Fruit fly (Drosophila melanogaster) whole organism, pupa: ENCODE measurements around the gene CG42813.

ENCODE experiments used
- CG10348 ChIP-seq: fragments of 200-800 bp; sonication (Bioruptor generic); IDR thresholded peaks from 2 replicates; pipeline ENCODE4 v1.3.6; 2022; ENCODE audit warnings: missing biosample characterization, missing genetic modification characterization
- CG12605 ChIP-seq: fragments of 200-800 bp; sonication (Bioruptor generic); IDR thresholded peaks from 2 replicates; pipeline ENCODE4 v1.3.6; 2022; ENCODE audit warnings: missing biosample characterization, missing genetic modification characterization
- CG13204 ChIP-seq: fragments of 200-800 bp; sonication (Bioruptor generic); optimal IDR thresholded peaks from 2 replicates; lab custom pipeline; 2018; ENCODE audit warnings: missing biosample characterization, mild to moderate bottlenecking, missing genetic modification characterization, moderate library complexity
- CG14655 ChIP-seq: fragments of 200-800 bp; sonication (Bioruptor generic); optimal IDR thresholded peaks from 3 replicates; lab custom pipeline; 2017; ENCODE audit warnings: mild to moderate bottlenecking, missing biosample characterization, missing genetic modification reagents, missing genetic modification characterization
- CG15710 ChIP-seq: fragments of 200-800 bp; sonication (Bioruptor generic); optimal IDR thresholded peaks from 2 replicates; lab custom pipeline; 2018; ENCODE audit warnings: missing biosample characterization, mild to moderate bottlenecking, missing genetic modification characterization, moderate library complexity
- CG17806 ChIP-seq: fragments of 200-800 bp; sonication (Bioruptor generic); optimal IDR thresholded peaks from 2 replicates; lab custom pipeline; 2018; ENCODE audit warnings: missing biosample characterization, mild to moderate bottlenecking, missing genetic modification characterization, moderate library complexity
- CG32121 ChIP-seq: fragments of 200-800 bp; sonication (Bioruptor generic); IDR thresholded peaks from 2 replicates; pipeline ENCODE4 v1.3.6; 2022; ENCODE audit warnings: missing biosample characterization, missing genetic modification characterization
- CG34367 ChIP-seq: fragments of 200-800 bp; sonication (Bioruptor generic); optimal IDR thresholded peaks from 2 replicates; lab custom pipeline; 2018; ENCODE audit warnings: missing biosample characterization, mild to moderate bottlenecking, missing genetic modification characterization
- CG4496 ChIP-seq: fragments of 200-800 bp; sonication (Bioruptor generic); IDR thresholded peaks from 3 replicates; pipeline ENCODE4 v1.3.6; 2022; ENCODE audit warnings: missing biosample characterization, missing genetic modification characterization
- CG8159 ChIP-seq: fragments of 200-800 bp; sonication (Bioruptor generic); optimal IDR thresholded peaks from 3 replicates; lab custom pipeline; 2018; ENCODE audit warnings: missing biosample characterization, mild to moderate bottlenecking, missing genetic modification characterization, moderate library complexity
- CG8301 ChIP-seq: fragments of 200-800 bp; sonication (Bioruptor generic); optimal IDR thresholded peaks from 2 replicates; lab custom pipeline; 2018; ENCODE audit warnings: missing biosample characterization, mild to moderate bottlenecking, missing genetic modification characterization
- CG9948 ChIP-seq: fragments of 200-800 bp; sonication (Bioruptor generic); optimal IDR thresholded peaks from 2 replicates; lab custom pipeline; 2018; ENCODE audit warnings: missing biosample characterization, mild to moderate bottlenecking, missing genetic modification characterization, moderate library complexity
- D1 ChIP-seq: fragments of 200-800 bp; sonication (Bioruptor generic); optimal IDR thresholded peaks from 2 replicates; lab custom pipeline; 2018; ENCODE audit warnings: missing biosample characterization, mild to moderate bottlenecking, missing genetic modification characterization, moderate library complexity
- EcR ChIP-seq: fragments of 200-800 bp; sonication (Bioruptor generic); optimal IDR thresholded peaks from 3 replicates; lab custom pipeline; 2019; ENCODE audit warnings: missing biosample characterization, missing genetic modification characterization, mild to moderate bottlenecking, moderate library complexity, missing genetic modification reagents
- Ets98B ChIP-seq: fragments of 200-800 bp; sonication (Bioruptor generic); IDR thresholded peaks from 2 replicates; pipeline ENCODE4 v1.3.6; 2022; ENCODE audit warnings: missing biosample characterization, missing genetic modification characterization
- Pif1A ChIP-seq: fragments of 200-800 bp; sonication (Bioruptor generic); optimal IDR thresholded peaks from 3 replicates; lab custom pipeline; 2016; ENCODE audit warnings: missing biosample characterization, missing genetic modification characterization
- Pif1B ChIP-seq: fragments of 200-800 bp; sonication (Bioruptor generic); optimal IDR thresholded peaks from 3 replicates; lab custom pipeline; 2016; ENCODE audit warnings: missing biosample characterization, missing genetic modification characterization
- Snoo ChIP-seq: fragments of 200-800 bp; sonication (Bioruptor generic); optimal IDR thresholded peaks from 3 replicates; lab custom pipeline; 2017; ENCODE audit warnings: missing biosample characterization, mild to moderate bottlenecking, missing genetic modification characterization, inconsistent platforms
- fd96Ca ChIP-seq: fragments of 200-800 bp; sonication (Bioruptor generic); IDR thresholded peaks from 3 replicates; pipeline ENCODE4 v1.3.6; 2022; ENCODE audit warnings: missing biosample characterization, missing genetic modification characterization
- gl ChIP-seq: fragments of 200-800 bp; sonication (Bioruptor generic); optimal IDR thresholded peaks from 2 replicates; lab custom pipeline; 2018; ENCODE audit warnings: missing biosample characterization, mild to moderate bottlenecking, missing genetic modification characterization
- rn ChIP-seq: fragments of 200-800 bp; sonication (Bioruptor generic); IDR thresholded peaks from 2 replicates; pipeline ENCODE4 v1.3.6; 2022; ENCODE audit warnings: missing biosample characterization, missing genetic modification characterization

CG42813 gene

dm6 chr3R:27197581-27197980 is 30.8 kb downstream of the CG42813 start:
- no peak for TF ChIP-seq CG10348
- peak; percentile 30 for TF ChIP-seq CG8301 (tag; lab: Kevin White, UChicago)
- TF ChIP-seq CG15710 (tag; lab: Kevin White, UChicago), result peak; percentile 34
- no peak for TF ChIP-seq CG13204 (GFP tag; lab: Kevin White, UChicago)
- peak; percentile 46 for TF ChIP-seq Pif1A
- TF ChIP-seq Snoo (tag; lab: Kevin White, UChicago), result no peak
- TF ChIP-seq CG8159 (tag; lab: Kevin White, UChicago), result peak; percentile 68
- no peak for TF ChIP-seq gl
- TF ChIP-seq D1 (tag; lab: Kevin White, UChicago), result no peak
- no peak for TF ChIP-seq CG4496
- no peak for TF ChIP-seq fd96Ca (GFP tag; lab: Robert Waterston, UW)
- peak; percentile 67 for TF ChIP-seq CG9948 (tag; lab: Kevin White, UChicago)
- peak; percentile 63 for TF ChIP-seq CG17806 (tag; lab: Kevin White, UChicago)
- no peak for TF ChIP-seq CG12605
- peak; percentile 15 for TF ChIP-seq CG34367 (tag; lab: Kevin White, UChicago)
- TF ChIP-seq CG32121 (GFP tag; lab: Robert Waterston, UW), result no peak
- no peak for TF ChIP-seq rn (GFP tag; lab: Robert Waterston, UW)
- no peak for TF ChIP-seq Pif1B (GFP tag; lab: Kevin White, UChicago)
- TF ChIP-seq Ets98B (GFP tag; lab: Robert Waterston, UW), result no peak
- TF ChIP-seq EcR, result no peak
- peak; percentile 50 for TF ChIP-seq CG14655 (GFP tag; lab: Kevin White, UChicago)

dm6 chr3R:27196866-27197265 is 31.5 kb downstream of the CG42813 start:
- no peak for TF ChIP-seq fd96Ca (GFP tag; lab: Robert Waterston, UW)
- TF ChIP-seq rn (GFP tag; lab: Robert Waterston, UW), result no peak
- TF ChIP-seq CG17806 (tag; lab: Kevin White, UChicago), result no peak

- TF ChIP-seq gl, result peak; percentile 14
- TF ChIP-seq fd96Ca (GFP tag; lab: Robert Waterston, UW), result 0 out of 3 replicates have a peak, but pooled peaks have one; percentile 37
- TF ChIP-seq EcR, result peak; percentile 28
- peak; percentile 40; the same call in 1 of the 2 replicates for TF ChIP-seq Ets98B (GFP tag; lab: Robert Waterston, UW)
- TF ChIP-seq Pif1B (GFP tag; lab: Kevin White, UChicago), result peak; percentile 10
- peak; percentile 35 for TF ChIP-seq CG13204 (GFP tag; lab: Kevin White, UChicago)
- TF ChIP-seq CG17806 (tag; lab: Kevin White, UChicago), result no peak
- peak; percentile 31 for TF ChIP-seq Snoo (tag; lab: Kevin White, UChicago)
- no peak for TF ChIP-seq CG8301 (tag; lab: Kevin White, UChicago)
- no peak for TF ChIP-seq CG34367 (tag; lab: Kevin White, UChicago)
- TF ChIP-seq CG9948 (tag; lab: Kevin White, UChicago), result no peak
- 0 out of 2 replicates have a peak, but pooled peaks have one; percentile 27 for TF ChIP-seq CG32121 (GFP tag; lab: Robert Waterston, UW)
- TF ChIP-seq D1 (tag; lab: Kevin White, UChicago), result no peak
Observed at dm6 chr3R:27194106-27194505, 34.3 kb downstream of the CG42813 start, which contains the start of gene Ser. Gene Ser, minus strand, starts transcription at chr3R:27194267.

dm6 chr3R:27193079-27193478 is 35.3 kb downstream of the CG42813 start:
- TF ChIP-seq D1 (tag; lab: Kevin White, UChicago), result no peak
- TF ChIP-seq CG34367 (tag; lab: Kevin White, UChicago), result peak; percentile 23
- TF ChIP-seq fd96Ca (GFP tag; lab: Robert Waterston, UW), result no peak
- TF ChIP-seq CG8159 (tag; lab: Kevin White, UChicago), result peak; percentile 35
- no peak for TF ChIP-seq CG10348
- no peak for TF ChIP-seq EcR
- TF ChIP-seq CG15710 (tag; lab: Kevin White, UChicago), result peak; percentile 41
- no peak for TF ChIP-seq Pif1B (GFP tag; lab: Kevin White, UChicago)
- TF ChIP-seq CG4496, result peak; percentile 77
- TF ChIP-seq CG8301 (tag; lab: Kevin White, UChicago), result peak; percentile 58
- TF ChIP-seq CG32121 (GFP tag; lab: Robert Waterston, UW), result peak; percentile 46; the same call in 1 of the 2 replicates
- no peak for TF ChIP-seq CG13204 (GFP tag; lab: Kevin White, UChicago)
- peak; percentile 17; the same call in 1 of the 2 replicates for TF ChIP-seq Ets98B (GFP tag; lab: Robert Waterston, UW)
- peak; percentile 62 for TF ChIP-seq CG14655 (GFP tag; lab: Kevin White, UChicago)
- TF ChIP-seq rn (GFP tag; lab: Robert Waterston, UW), result 0 out of 2 replicates have a peak, but pooled peaks have one; percentile 21
- TF ChIP-seq Pif1A, result no peak
- TF ChIP-seq CG9948 (tag; lab: Kevin White, UChicago), result peak; percentile 22
- TF ChIP-seq gl, result no peak
- peak; percentile 47 for TF ChIP-seq CG17806 (tag; lab: Kevin White, UChicago)
- TF ChIP-seq Snoo (tag; lab: Kevin White, UChicago), result no peak
- TF ChIP-seq CG12605, result no peak

DNA sequence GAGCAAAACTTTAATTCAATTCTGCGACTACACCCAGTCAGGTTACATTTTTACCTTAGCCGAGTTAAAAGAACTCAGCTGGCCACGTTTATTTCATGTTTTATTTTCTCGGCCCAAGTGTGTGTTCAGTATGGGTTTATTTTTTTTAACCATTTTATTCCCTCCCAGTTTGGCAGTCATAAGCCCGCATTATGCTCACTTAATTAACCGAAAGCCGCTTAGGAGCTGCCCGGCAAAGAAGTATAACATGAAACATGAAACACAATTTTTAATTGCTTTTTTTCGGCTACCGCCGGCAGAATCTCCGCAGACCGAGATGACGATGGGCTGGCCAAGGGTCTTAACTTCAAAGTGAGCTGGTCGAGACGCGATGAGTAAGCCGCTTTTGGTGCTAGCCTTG is 41.5 kb downstream of the CG42813 start:
- TF ChIP-seq CG14655 (GFP tag; lab: Kevin White, UChicago) (no peak), CG34367 (tag; lab: Kevin White, UChicago) (no peak), CG15710 (tag; lab: Kevin White, UChicago) (no peak), CG4496 (no peak), CG17806 (tag; lab: Kevin White, UChicago) (no peak), CG9948 (tag; lab: Kevin White, UChicago) (no peak), CG32121 (GFP tag; lab: Robert Waterston, UW) (no peak)
